Fruit fly (Drosophila melanogaster) whole organism, prepupa: ENCODE data around the gene CG15414.
A peak's percentile ranks its signal among the peaks of the same experiment; 100 is the strongest.

ENCODE experiments used
- CG10631 ChIP-seq: fragments of 200-800 bp; sonication (Bioruptor generic); optimal IDR thresholded peaks from 2 replicates; lab custom pipeline; 2016; ENCODE audit warnings: missing biosample characterization, missing genetic modification characterization
- CG10669 ChIP-seq: fragments of 200-800 bp; sonication (Bioruptor generic); optimal IDR thresholded peaks from 3 replicates; lab custom pipeline; 2018; ENCODE audit warnings: missing biosample characterization, mild to moderate bottlenecking, missing genetic modification characterization, moderate library complexity
- CG11762 ChIP-seq: fragments of 200-800 bp; sonication (Bioruptor generic); optimal IDR thresholded peaks from 3 replicates; lab custom pipeline; 2016; ENCODE audit warnings: missing biosample characterization, missing genetic modification characterization; ENCODE audit not compliant: insufficient read depth
- CG11902 ChIP-seq: fragments of 200-800 bp; sonication (Bioruptor generic); optimal IDR thresholded peaks from 3 replicates; lab custom pipeline; 2016; ENCODE audit warnings: missing biosample characterization, missing genetic modification characterization
- CG1621 ChIP-seq: fragments of 200-800 bp; sonication (Bioruptor generic); optimal IDR thresholded peaks from 3 replicates; lab custom pipeline; 2018; ENCODE audit warnings: missing biosample characterization, mild to moderate bottlenecking, missing genetic modification characterization
- CG16779 ChIP-seq: fragments of 200-800 bp; sonication (Bioruptor generic); optimal IDR thresholded peaks from 3 replicates; lab custom pipeline; 2017; ENCODE audit warnings: missing biosample characterization, mild to moderate bottlenecking, missing genetic modification characterization
- CG32006 ChIP-seq: fragments of 200-800 bp; sonication (Bioruptor generic); optimal IDR thresholded peaks from 3 replicates; lab custom pipeline; 2017; ENCODE audit warnings: missing biosample characterization, mild to moderate bottlenecking, missing genetic modification characterization
- CG3919 ChIP-seq: fragments of 200-800 bp; sonication (Bioruptor generic); optimal IDR thresholded peaks from 3 replicates; lab custom pipeline; 2016; ENCODE audit warnings: missing biosample characterization, missing genetic modification characterization
- CG4318 ChIP-seq: fragments of 200-800 bp; sonication (Bioruptor generic); optimal IDR thresholded peaks from 3 replicates; lab custom pipeline; 2017; ENCODE audit warnings: missing biosample characterization, mild to moderate bottlenecking, missing genetic modification characterization
- CG6276 ChIP-seq: fragments of 200-800 bp; sonication (Bioruptor generic); optimal IDR thresholded peaks from 2 replicates; lab custom pipeline; 2017; ENCODE audit warnings: missing biosample characterization, mild to moderate bottlenecking, missing genetic modification characterization
- CG6808 ChIP-seq: fragments of 200-800 bp; sonication (Bioruptor generic); optimal IDR thresholded peaks from 3 replicates; lab custom pipeline; 2017; ENCODE audit warnings: missing biosample characterization, missing genetic modification characterization, mild to moderate bottlenecking, moderate library complexity, missing genetic modification reagents
- CG6854 ChIP-seq: fragments of 200-800 bp; sonication (Bioruptor generic); optimal IDR thresholded peaks from 2 replicates; lab custom pipeline; 2017; ENCODE audit warnings: missing biosample characterization, mild to moderate bottlenecking, missing genetic modification characterization
- CG7368 ChIP-seq: fragments of 200-800 bp; sonication (Bioruptor generic); optimal IDR thresholded peaks from 3 replicates; lab custom pipeline; 2016; ENCODE audit warnings: missing biosample characterization, missing genetic modification characterization
- CG8119 ChIP-seq: fragments of 200-800 bp; sonication (Bioruptor generic); IDR thresholded peaks from 3 replicates; pipeline ENCODE4 v1.3.6; 2022; ENCODE audit warnings: missing biosample characterization, missing genetic modification characterization
- Eip75B ChIP-seq: fragments of 200-800 bp; sonication (Bioruptor generic); optimal IDR thresholded peaks from 3 replicates; lab custom pipeline; 2016; ENCODE audit warnings: missing biosample characterization, missing genetic modification characterization
- Eip78C ChIP-seq: fragments of 200-800 bp; sonication (Bioruptor generic); peaks from one replicate; lab custom pipeline; 2016; ENCODE audit warnings: missing biosample characterization, missing genetic modification characterization
- Ets21C ChIP-seq: fragments of 200-800 bp; sonication (Bioruptor generic); optimal IDR thresholded peaks from 3 replicates; lab custom pipeline; 2016; ENCODE audit warnings: missing biosample characterization, missing genetic modification characterization
- Gug ChIP-seq: fragments of 200-800 bp; sonication (Bioruptor generic); IDR thresholded peaks from 2 replicates; pipeline ENCODE4 v1.3.6; 2022; ENCODE audit warnings: missing biosample characterization, missing genetic modification characterization
- Hr38 ChIP-seq: sonication (Bioruptor generic); optimal IDR thresholded peaks from 2 replicates; lab custom pipeline; 2016; ENCODE audit warnings: missing biosample characterization, missing genetic modification characterization
- Hr39 ChIP-seq: fragments of 200-800 bp; sonication (Bioruptor generic); optimal IDR thresholded peaks from 2 replicates; lab custom pipeline; 2016; ENCODE audit warnings: missing biosample characterization, missing genetic modification characterization
- Hr4 ChIP-seq: fragments of 200-800 bp; sonication (Bioruptor generic); optimal IDR thresholded peaks from 3 replicates; lab custom pipeline; 2016; ENCODE audit warnings: missing biosample characterization, missing genetic modification characterization
- Lpt ChIP-seq: fragments of 200-800 bp; sonication (Bioruptor generic); optimal IDR thresholded peaks from 3 replicates; lab custom pipeline; 2016; ENCODE audit warnings: missing biosample characterization, missing genetic modification characterization
- Met ChIP-seq: fragments of 200-800 bp; sonication (Bioruptor generic); optimal IDR thresholded peaks from 3 replicates; lab custom pipeline; 2016; ENCODE audit warnings: missing biosample characterization, missing genetic modification characterization
- OdsH ChIP-seq: fragments of 200-800 bp; sonication (Bioruptor generic); optimal IDR thresholded peaks from 3 replicates; lab custom pipeline; 2016; ENCODE audit warnings: missing biosample characterization, missing genetic modification characterization
- Smox ChIP-seq: fragments of 200-800 bp; sonication (Bioruptor generic); optimal IDR thresholded peaks from 3 replicates; lab custom pipeline; 2016; ENCODE audit warnings: missing biosample characterization, missing genetic modification characterization
- Sox102F ChIP-seq: fragments of 200-800 bp; sonication (Bioruptor generic); optimal IDR thresholded peaks from 2 replicates; lab custom pipeline; 2016; ENCODE audit warnings: missing biosample characterization, mild to moderate bottlenecking, missing genetic modification characterization
- Sox14 ChIP-seq: fragments of 200-800 bp; sonication (Bioruptor generic); optimal IDR thresholded peaks from 3 replicates; lab custom pipeline; 2016; ENCODE audit warnings: missing biosample characterization, missing genetic modification characterization
- achi ChIP-seq: fragments of 200-800 bp; sonication (Bioruptor generic); optimal IDR thresholded peaks from 3 replicates; lab custom pipeline; 2016; ENCODE audit warnings: missing biosample characterization, missing genetic modification characterization
- acj6 ChIP-seq: fragments of 200-800 bp; sonication (Bioruptor generic); optimal IDR thresholded peaks from 3 replicates; lab custom pipeline; 2016; ENCODE audit warnings: missing biosample characterization, missing genetic modification characterization
- cyc ChIP-seq: fragments of 200-800 bp; sonication (Bioruptor generic); optimal IDR thresholded peaks from 3 replicates; lab custom pipeline; 2016; ENCODE audit warnings: missing biosample characterization, missing genetic modification characterization
- dsx ChIP-seq: fragments of 200-800 bp; optimal IDR thresholded peaks from 3 replicates; lab custom pipeline; 2019; ENCODE audit warnings: missing biosample characterization, mild to moderate bottlenecking, missing genetic modification characterization, moderate library complexity; ENCODE audit not compliant: poor library complexity, severe bottlenecking
- esn ChIP-seq: fragments of 200-800 bp; sonication (Bioruptor generic); optimal IDR thresholded peaks from 2 replicates; lab custom pipeline; 2016; ENCODE audit warnings: missing biosample characterization, mild to moderate bottlenecking, missing genetic modification characterization, moderate library complexity
- fd59A ChIP-seq: fragments of 200-800 bp; sonication (Bioruptor generic); optimal IDR thresholded peaks from 2 replicates; lab custom pipeline; 2017; ENCODE audit warnings: missing biosample characterization, mild to moderate bottlenecking, missing genetic modification characterization, missing genetic modification reagents
- fd85E ChIP-seq: fragments of 200-800 bp; sonication (Bioruptor generic); optimal IDR thresholded peaks from 3 replicates; lab custom pipeline; 2016; ENCODE audit warnings: missing biosample characterization, missing genetic modification characterization
- fkh ChIP-seq: fragments of 200-800 bp; sonication (Bioruptor generic); optimal IDR thresholded peaks from 3 replicates; lab custom pipeline; 2017; ENCODE audit warnings: missing biosample characterization, mild to moderate bottlenecking, missing genetic modification characterization, moderate library complexity
- lz ChIP-seq: fragments of 200-800 bp; sonication (Bioruptor generic); optimal IDR thresholded peaks from 3 replicates; lab custom pipeline; 2016; ENCODE audit warnings: missing biosample characterization, missing genetic modification characterization
- net ChIP-seq: fragments of 200-800 bp; sonication (Bioruptor generic); optimal IDR thresholded peaks from 3 replicates; lab custom pipeline; 2016; ENCODE audit warnings: missing biosample characterization, missing genetic modification characterization
- pdm3 ChIP-seq: fragments of 200-800 bp; sonication (Bioruptor generic); optimal IDR thresholded peaks from 3 replicates; lab custom pipeline; 2016; ENCODE audit warnings: missing biosample characterization, missing genetic modification characterization
- salr ChIP-seq, 2 experiments: fragments of 200-800 bp; sonication (Bioruptor generic); optimal IDR thresholded peaks; 3 replicates each; lab custom pipeline; 2016 to 2018; ENCODE audit warnings: missing biosample characterization in 2 of 2, missing genetic modification characterization in 2 of 2, mild to moderate bottlenecking in 1 of 2
- spab ChIP-seq: fragments of 200-800 bp; sonication (Bioruptor generic); optimal IDR thresholded peaks from 2 replicates; lab custom pipeline; 2017; ENCODE audit warnings: missing biosample characterization, mild to moderate bottlenecking, missing genetic modification characterization, missing genetic modification reagents
- ss ChIP-seq, 2 experiments: fragments of 200-800 bp; sonication (Bioruptor generic); optimal IDR thresholded peaks; 2 replicates in 1 of 2; 3 replicates in 1 of 2; lab custom pipeline; 2017 to 2018; ENCODE audit warnings: mild to moderate bottlenecking in 2 of 2, missing biosample characterization in 2 of 2, missing genetic modification characterization in 2 of 2, moderate library complexity in 1 of 2
- svp ChIP-seq: fragments of 200-800 bp; sonication (Bioruptor generic); peaks from one replicate; lab custom pipeline; 2016; ENCODE audit warnings: missing biosample characterization, missing genetic modification characterization
- topi ChIP-seq: fragments of 200-800 bp; sonication (Bioruptor generic); optimal IDR thresholded peaks from 3 replicates; lab custom pipeline; 2016; ENCODE audit warnings: missing biosample characterization, missing genetic modification characterization

Gene CG15414

DNA sequence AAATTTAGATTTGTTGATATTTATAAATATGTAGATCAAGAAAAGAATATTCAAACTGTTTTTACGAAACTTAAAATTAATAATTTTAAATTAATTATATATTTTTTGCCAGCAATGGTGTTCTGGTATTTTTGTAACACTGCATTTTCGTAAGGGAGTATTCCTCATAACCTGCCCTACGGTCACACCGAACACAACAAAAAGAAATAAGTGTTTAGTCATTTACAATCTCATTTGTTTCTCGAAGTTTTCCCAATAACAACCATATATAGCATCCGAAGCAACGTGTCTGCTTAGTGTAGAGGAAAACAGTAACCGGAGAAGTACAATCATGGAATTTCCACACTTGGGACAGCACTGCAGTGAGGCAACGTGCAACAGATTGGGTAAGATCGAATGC, 38.6 kb downstream of the CG15414 start, which contains the start of gene CG12795:
CG12795 (plus strand) TSS at position 181 of the 400 bp plus-strand sequence.
- TF ChIP-seq CG6808 (GFP tag; lab: Kevin White, UChicago), result no peak
- peak; percentile 6 for TF ChIP-seq CG6854

DNA sequence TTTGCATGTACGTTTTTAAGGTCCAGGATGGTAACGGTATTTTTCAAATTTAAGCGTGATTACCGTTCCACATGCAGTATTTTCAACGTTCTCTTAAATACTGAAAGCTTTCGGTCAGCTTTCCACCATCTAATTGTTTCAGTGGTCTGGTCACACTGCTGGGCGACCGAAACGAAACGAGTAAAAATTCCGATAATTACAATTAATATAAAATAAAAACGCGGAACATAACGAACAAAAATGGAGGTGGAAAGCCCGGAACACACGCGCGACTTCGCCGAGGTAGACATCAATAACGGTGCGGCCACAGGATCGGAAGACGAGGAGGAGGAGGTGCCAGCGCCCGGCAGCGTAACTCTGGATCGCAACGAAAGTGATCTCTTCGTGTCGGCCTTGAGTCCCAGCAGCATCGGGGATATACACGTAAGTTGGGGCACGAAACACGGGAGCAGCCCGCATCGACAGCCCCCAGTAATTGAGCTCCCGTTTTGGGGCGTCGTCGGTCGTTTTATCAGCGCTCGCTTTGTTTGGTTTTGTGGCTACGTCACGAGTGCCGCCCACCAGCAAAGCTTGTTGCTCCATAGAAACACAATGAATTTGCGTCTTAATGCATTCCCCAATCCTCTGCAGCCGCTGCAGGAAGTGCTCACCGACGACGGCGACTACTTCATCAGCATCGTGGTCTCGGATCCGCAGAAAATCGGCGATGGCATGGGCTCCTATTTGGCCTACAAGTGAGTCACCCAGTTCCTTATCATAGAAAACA, 41.1 kb downstream of the CG15414 start, which contains the start of gene Snx1:
Snx1 (plus strand) TSS at position 129 of the 766 bp plus-strand sequence.
- TF ChIP-seq Lpt (GFP tag; lab: Kevin White, UChicago), result no peak
- TF ChIP-seq svp (GFP tag; lab: Kevin White, UChicago), result no peak
- TF ChIP-seq dsx (GFP tag; lab: Kevin White, UChicago), result no peak
- TF ChIP-seq net (GFP tag; lab: Kevin White, UChicago), result no peak
- TF ChIP-seq CG6276 (GFP tag; lab: Kevin White, UChicago), result no peak
- TF ChIP-seq Sox102F (GFP tag; lab: Kevin White, UChicago), result no peak
- TF ChIP-seq fd59A, result no peak
- TF ChIP-seq Hr4 (GFP tag; lab: Kevin White, UChicago), result no peak
- TF ChIP-seq acj6, result no peak
- no peak for TF ChIP-seq Hr38 (GFP tag; lab: Kevin White, UChicago)
- TF ChIP-seq CG8119 (GFP tag; lab: Robert Waterston, UW), result no peak
- TF ChIP-seq Eip78C (GFP tag; lab: Kevin White, UChicago), result no peak
- no peak for TF ChIP-seq topi (GFP tag; lab: Kevin White, UChicago)
- TF ChIP-seq CG16779 (tag; lab: Kevin White, UChicago), result no peak
- TF ChIP-seq Gug, result no peak
- TF ChIP-seq OdsH (GFP tag; lab: Kevin White, UChicago), result no peak

DNA sequence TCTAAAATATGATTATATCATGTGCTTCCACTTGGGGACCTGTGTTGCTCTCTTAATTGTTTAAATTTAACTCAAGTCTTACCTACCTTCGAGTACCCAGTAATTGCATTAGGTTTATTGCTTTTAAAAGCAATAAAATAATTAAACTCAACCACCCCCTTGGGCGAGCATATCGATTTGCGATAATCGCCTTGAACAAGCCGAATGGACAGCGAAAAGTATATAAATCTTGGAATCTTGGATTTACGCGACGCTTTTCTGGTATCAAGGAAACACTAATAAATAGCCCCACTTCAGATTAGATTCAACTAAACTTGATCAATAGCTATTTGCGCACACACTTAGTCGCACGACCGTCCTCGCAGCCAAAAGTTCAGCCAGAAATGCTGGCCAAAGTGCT, 45.2 kb downstream of the CG15414 start, which contains the start of gene CG2772:
CG2772 (plus strand) TSS at position 338 of the 400 bp plus-strand sequence.
- TF ChIP-seq CG10631 (GFP tag; lab: Kevin White, UChicago) (no peak), CG1621 (tag; lab: Kevin White, UChicago) (no peak), Sox14 (no peak), CG11902 (GFP tag; lab: Kevin White, UChicago) (no peak), fkh (no peak), Hr39 (no peak), spab (GFP tag; lab: Kevin White, UChicago) (no peak), Hr4 (GFP tag; lab: Kevin White, UChicago) (no peak), svp (GFP tag; lab: Kevin White, UChicago) (no peak), salr (GFP tag; optimal IDR thresholded peaks at IDR 0.05; lab: Kevin White, UChicago) (no peak), esn (GFP tag; lab: Kevin White, UChicago) (no peak)

DNA sequence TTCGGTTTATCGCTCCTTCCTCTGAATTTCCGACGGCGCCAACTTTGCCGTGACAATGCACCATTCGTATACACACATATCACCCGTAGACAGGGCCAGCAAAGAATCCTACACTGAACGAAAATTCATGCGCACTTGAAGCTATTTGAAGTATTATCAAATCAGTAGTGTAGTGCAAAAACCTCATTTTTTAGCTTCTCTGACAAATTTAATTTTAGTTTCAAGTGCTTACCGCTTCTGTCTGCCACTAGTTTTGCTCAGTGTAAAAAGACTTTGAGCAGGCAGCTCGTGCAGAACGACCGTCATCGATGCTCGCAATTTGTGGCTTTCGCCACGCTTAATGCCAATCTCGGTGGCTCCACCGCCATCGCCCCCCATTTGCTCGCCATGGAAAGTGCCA, 46.1 kb downstream of the CG15414 start:
- TF ChIP-seq ss (GFP tag; optimal IDR thresholded peaks at IDR 0.05; lab: Kevin White, UChicago) (no peak), Eip75B (GFP tag; lab: Kevin White, UChicago) (no peak), Eip78C (GFP tag; lab: Kevin White, UChicago) (peak; percentile 90), Sox102F (GFP tag; lab: Kevin White, UChicago) (no peak), fd85E (no peak), CG11762 (GFP tag; lab: Kevin White, UChicago) (peak; percentile 68), Hr38 (GFP tag; lab: Kevin White, UChicago) (no peak), CG3919 (peak; percentile 84), lz (GFP tag; lab: Kevin White, UChicago) (peak; percentile 66), salr (GFP tag; optimal IDR thresholded peaks at IDR 0.05; lab: Kevin White, UChicago) (peak in 1 of 2 experiments; percentile 69), CG1621 (tag; lab: Kevin White, UChicago) (peak; percentile 74), cyc (GFP tag; lab: Kevin White, UChicago) (peak; percentile 72), svp (GFP tag; lab: Kevin White, UChicago) (no peak), Hr39 (peak; percentile 77), Gug (peak; percentile 73), Smox (no peak), OdsH (GFP tag; lab: Kevin White, UChicago) (peak; percentile 81), Lpt (GFP tag; lab: Kevin White, UChicago) (peak; percentile 76), CG32006 (GFP tag; lab: Kevin White, UChicago) (no peak), CG4318 (no peak), Met (GFP tag; lab: Kevin White, UChicago) (peak; percentile 65), Ets21C (GFP tag; lab: Kevin White, UChicago) (no peak), pdm3 (GFP tag; lab: Kevin White, UChicago) (no peak), CG8119 (GFP tag; lab: Robert Waterston, UW) (peak; percentile 83), spab (GFP tag; lab: Kevin White, UChicago) (no peak), CG10669 (GFP tag; lab: Kevin White, UChicago) (no peak), CG7368 (GFP tag; lab: Kevin White, UChicago) (peak; percentile 68), CG6854 (peak; percentile 8), achi (GFP tag; lab: Kevin White, UChicago) (peak; percentile 76)
